Worm (Caenorhabditis elegans) whole organism, L3 larva: ENCODE results near the gene str-4.

ENCODE experiments used
- ama-1 ChIP-seq: fragments of 150-350 bp; optimal IDR thresholded peaks from 2 replicates; lab custom pipeline; 2018
- daf-12 ChIP-seq: fragments of 150-350 bp; optimal IDR thresholded peaks from 2 replicates; lab custom pipeline; 2014; ENCODE audit warnings: missing biosample characterization, missing genetic modification reagents, missing genetic modification characterization
- lin-39 ChIP-seq: fragments of 150-350 bp; optimal IDR thresholded peaks from 2 replicates; lab custom pipeline; 2018; ENCODE audit warnings: missing biosample characterization, missing genetic modification reagents, missing genetic modification characterization
- mdl-1 ChIP-seq: fragments of 150-350 bp; optimal IDR thresholded peaks from 2 replicates; lab custom pipeline; 2014; ENCODE audit warnings: missing biosample characterization, missing genetic modification characterization
- nfya-1 ChIP-seq: sonication (generic microtip); optimal IDR thresholded peaks from 2 replicates; lab custom pipeline; 2017; ENCODE audit warnings: missing genetic modification characterization, mild to moderate bottlenecking, missing compliant biosample characterization, antibody characterized with exemption, moderate library complexity; ENCODE audit not compliant: insufficient read depth
- nhr-76 ChIP-seq: fragments of 150-350 bp; sonication (generic microtip); optimal IDR thresholded peaks from 5 replicates; lab custom pipeline; 2014; ENCODE audit warnings: missing biosample characterization, missing genetic modification characterization
- nhr-77 ChIP-seq: fragments of 150-350 bp; optimal IDR thresholded peaks from 2 replicates; lab custom pipeline; 2014; ENCODE audit warnings: missing biosample characterization, missing genetic modification characterization
- zag-1 ChIP-seq: fragments of 150-350 bp; optimal IDR thresholded peaks from 2 replicates; lab custom pipeline; 2014; ENCODE audit warnings: missing biosample characterization, missing genetic modification characterization
- ztf-11 ChIP-seq: fragments of 150-350 bp; optimal IDR thresholded peaks from 2 replicates; lab custom pipeline; 2014; ENCODE audit warnings: missing biosample characterization, missing genetic modification characterization

ce11 chrV:13372821-13373220 lies 33.3 kb upstream of the str-4 start:
- TF ChIP-seq ztf-11 (tag; lab: Kevin White, UChicago) = no peak
- no peak for TF ChIP-seq nhr-77 (tag; lab: Kevin White, UChicago)
- no peak for TF ChIP-seq nhr-76 (tag; lab: Kevin White, UChicago)
- no peak for TF ChIP-seq ama-1 (lab: Kevin White, UChicago)
- TF ChIP-seq daf-12 (tag; lab: Kevin White, UChicago) = no peak
- TF ChIP-seq zag-1 (tag; lab: Kevin White, UChicago) = no peak
- no peak for TF ChIP-seq mdl-1 (tag; lab: Kevin White, UChicago)
- TF ChIP-seq lin-39 (tag; lab: Kevin White, UChicago) = no peak
- no peak for TF ChIP-seq nfya-1 (tag; lab: Kevin White, UChicago)
